Worm (Caenorhabditis elegans): ENCODE data around the gene dpf-7.

Gene dpf-7

DNA sequence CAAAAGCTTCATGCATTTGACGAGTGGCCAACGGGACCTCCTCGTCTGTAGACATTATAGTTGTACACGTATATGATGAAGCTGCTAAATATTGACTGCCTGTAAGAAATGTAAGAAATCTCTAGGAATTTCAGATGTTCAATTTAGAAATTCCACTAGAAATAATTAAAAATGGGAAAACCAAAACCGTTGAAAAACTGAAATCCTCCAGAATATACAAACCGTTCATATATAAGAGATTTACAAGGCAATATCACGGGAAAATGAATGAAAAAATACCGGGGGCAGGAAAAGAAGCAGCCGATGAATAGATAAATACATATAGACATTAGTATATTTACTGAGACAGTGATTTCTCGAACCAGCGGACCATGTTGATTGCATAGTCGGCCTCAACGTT lies at the start of gene dpf-7:
Gene dpf-7, minus strand, starts transcription at position 101 of the 400 bp plus-strand sequence.
- no peak for TF ChIP-seq nhr-43 (tag; optimal IDR thresholded peaks at IDR 0.05; ENCODE audit: poor library complexity, severe bottlenecking)
- no peak for TF ChIP-seq tbx-2 (tag; optimal IDR thresholded peaks at IDR 0.05)

DNA sequence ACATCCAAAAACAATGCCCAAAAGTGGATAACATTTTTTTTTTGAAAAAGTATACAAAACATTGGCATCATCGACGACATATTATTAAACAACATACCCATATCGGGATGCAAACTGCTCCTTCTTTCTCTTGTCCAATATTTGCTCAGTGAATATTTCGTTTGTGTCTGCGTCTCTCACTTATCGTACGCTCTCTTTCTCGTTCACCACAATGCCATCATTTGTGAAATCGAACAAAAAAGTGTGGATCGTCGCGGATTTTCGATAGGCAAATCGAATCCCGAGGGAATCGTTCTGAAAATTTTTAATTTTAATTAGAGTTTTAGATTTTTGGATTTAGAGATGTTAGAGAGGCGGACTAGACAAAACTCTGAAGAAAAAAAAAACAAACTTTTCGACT lies 44.4 kb upstream of the dpf-7 start, which contains the start of gene tat-2:
Gene tat-2, minus strand, starts transcription at position 101 of the 400 bp plus-strand sequence.
- TF ChIP-seq pha-4 (tag; optimal IDR thresholded peaks at IDR 0.05) (peak; percentile 58), sea-2 (GFP tag; optimal IDR thresholded peaks at IDR 0.05) (no peak), aly-2 (tag; optimal IDR thresholded peaks at IDR 0.05) (no peak), fkh-2 (tag; optimal IDR thresholded peaks at IDR 0.05) (no peak)

ce11 chrIV:4842030-4842429 lies 39.6 kb upstream of the dpf-7 start:
- TF ChIP-seq pqm-1 (tag; optimal IDR thresholded peaks at IDR 0.05) (peak; percentile 65), elt-2 (tag; optimal IDR thresholded peaks at IDR 0.05) (peak; percentile 61), ceh-28 (tag; optimal IDR thresholded peaks at IDR 0.05) (no peak)

DNA sequence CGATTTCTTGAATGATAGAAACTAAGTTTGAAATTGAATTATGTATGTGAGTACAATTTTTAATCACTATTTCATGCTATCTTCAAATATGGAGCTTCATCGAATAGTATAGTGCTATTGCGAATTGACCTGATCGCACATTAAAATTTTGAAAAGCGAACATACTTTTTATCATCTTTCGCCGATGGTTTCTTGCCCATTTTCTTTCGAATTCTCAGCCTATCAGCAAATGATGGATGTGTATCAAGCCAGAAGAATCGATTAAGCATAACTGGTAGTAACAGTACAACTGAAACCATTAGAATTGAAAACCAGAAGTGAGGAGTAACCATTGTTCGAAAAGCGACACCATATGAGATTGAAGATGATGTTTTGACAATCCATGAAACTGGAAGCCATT lies 27.2 kb upstream of the dpf-7 start:
- TF ChIP-seq snpc-4 (tag; optimal IDR thresholded peaks at IDR 0.05), result no peak
- no peak for TF ChIP-seq jun-1 (tag; optimal IDR thresholded peaks at IDR 0.05)
- TF ChIP-seq nhr-25 (tag; optimal IDR thresholded peaks at IDR 0.05), result no peak
- TF ChIP-seq eor-1 (tag; optimal IDR thresholded peaks at IDR 0.05), result no peak
- TF ChIP-seq nhr-12 (tag; optimal IDR thresholded peaks at IDR 0.05), result no peak
- no peak for TF ChIP-seq daf-12 (tag; optimal IDR thresholded peaks at IDR 0.05)
- no peak for TF ChIP-seq skn-1 (tag; optimal IDR thresholded peaks at IDR 0.05)
- no peak for TF ChIP-seq elt-3 (tag; optimal IDR thresholded peaks at IDR 0.05)
- no peak for TF ChIP-seq lin-39 (tag; optimal IDR thresholded peaks at IDR 0.05)
- no peak for TF ChIP-seq nhr-237 (tag; optimal IDR thresholded peaks at IDR 0.05)
- no peak for TF ChIP-seq nhr-43 (tag; optimal IDR thresholded peaks at IDR 0.05; ENCODE audit: poor library complexity, severe bottlenecking)
- TF ChIP-seq nhr-23 (tag; optimal IDR thresholded peaks at IDR 0.05), result no peak
- TF ChIP-seq nhr-11 (tag; optimal IDR thresholded peaks at IDR 0.05), result no peak
- TF ChIP-seq nhr-76 (tag; optimal IDR thresholded peaks at IDR 0.05), result no peak
- no peak for TF ChIP-seq mdl-1 (tag; optimal IDR thresholded peaks at IDR 0.05)
- TF ChIP-seq mml-1 (tag; optimal IDR thresholded peaks at IDR 0.05), result no peak
- no peak for TF ChIP-seq lsy-12 (tag; optimal IDR thresholded peaks at IDR 0.05)

- no peak for TF ChIP-seq tbx-2 (tag; optimal IDR thresholded peaks at IDR 0.05)
Measured at ce11 chrIV:4827219-4827618, 24.8 kb upstream of the dpf-7 start, which contains the start of gene mpz-4. Gene mpz-4, minus strand, starts transcription at chrIV:4827319.

DNA sequence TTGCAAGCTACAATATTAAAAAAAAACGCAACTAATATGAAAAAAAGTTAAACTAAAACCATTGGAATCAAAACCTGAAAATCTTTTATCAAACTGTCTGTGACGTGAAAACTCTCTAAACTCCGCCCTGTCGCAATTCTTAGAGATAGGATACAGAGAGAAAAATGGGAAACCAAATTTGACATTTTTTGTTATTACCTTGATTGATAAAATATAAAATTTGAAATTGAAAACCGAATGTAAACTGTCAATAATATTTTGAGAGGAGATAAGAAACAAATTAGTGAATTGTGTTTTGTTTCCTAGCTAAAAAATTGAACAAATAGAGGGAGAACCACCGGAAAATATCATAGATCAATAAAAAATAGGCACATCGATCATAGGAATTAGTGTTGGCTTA lies 19.4 kb upstream of the dpf-7 start:
- TF ChIP-seq jun-1 (tag; optimal IDR thresholded peaks at IDR 0.05) (no peak), ztf-4 (tag; optimal IDR thresholded peaks at IDR 0.05) (no peak), nhr-237 (tag; optimal IDR thresholded peaks at IDR 0.05) (no peak), snpc-4 (tag; optimal IDR thresholded peaks at IDR 0.05) (no peak), pqm-1 (tag; optimal IDR thresholded peaks at IDR 0.05) (peak; percentile 37), sea-2 (GFP tag; optimal IDR thresholded peaks at IDR 0.05) (no peak), fkh-10 (GFP tag; optimal IDR thresholded peaks at IDR 0.05) (no peak), R02D3.7 (tag; optimal IDR thresholded peaks at IDR 0.05) (no peak), nhr-77 (tag; optimal IDR thresholded peaks at IDR 0.05) (no peak), fkh-2 (tag; optimal IDR thresholded peaks at IDR 0.05) (no peak), elt-2 (tag; optimal IDR thresholded peaks at IDR 0.05) (peak; percentile 69), lin-39 (tag; optimal IDR thresholded peaks at IDR 0.05) (no peak), fos-1 (tag; optimal IDR thresholded peaks at IDR 0.05) (no peak), eor-1 (tag; optimal IDR thresholded peaks at IDR 0.05) (no peak), mml-1 (tag; optimal IDR thresholded peaks at IDR 0.05) (no peak), nhr-28 (tag; optimal IDR thresholded peaks at IDR 0.05) (no peak), ceh-16 (tag; optimal IDR thresholded peaks at IDR 0.05) (no peak)

Data from whole organism, L3 larva.